Worm (Caenorhabditis elegans): ENCODE measurements around the gene T24D5.2.

DNA sequence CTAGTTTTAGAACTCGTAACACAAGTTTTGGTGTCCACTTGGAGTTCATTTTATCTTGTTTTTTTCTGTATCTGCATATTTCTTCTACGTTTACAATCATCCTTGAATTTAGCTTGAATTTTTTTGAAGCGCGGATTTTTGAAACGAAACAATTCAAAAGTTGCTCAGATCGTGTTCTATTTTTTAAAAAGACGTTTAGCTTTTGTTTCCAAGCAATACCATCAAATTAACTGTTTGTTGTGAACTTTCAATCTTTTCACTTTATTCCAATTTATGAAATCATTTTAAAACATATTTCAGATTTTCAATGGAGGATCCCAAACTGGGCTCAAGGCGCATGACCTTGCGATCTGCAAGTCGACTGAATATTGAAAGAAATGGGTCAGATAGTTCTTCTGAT is 32.9 kb upstream of the T24D5.2 start, which contains the start of gene R09A8.2:
- no peak for TF ChIP-seq him-1 (tag; optimal IDR thresholded peaks at IDR 0.05)
- TF ChIP-seq W03F9.2 (tag; optimal IDR thresholded peaks at IDR 0.05): no peak

Data from whole organism, L4/young adult.